Fruit fly (Drosophila melanogaster) whole organism, adult: ENCODE results near the gene Mst84Da.

Source experiments
- CG11617 ChIP-seq: fragments of 200-800 bp; sonication (Bioruptor generic); optimal IDR thresholded peaks from 2 replicates; lab custom pipeline; 2017; ENCODE audit warnings: mild to moderate bottlenecking, missing biosample characterization, missing genetic modification reagents, missing genetic modification characterization
- CG12768 ChIP-seq: fragments of 200-800 bp; sonication (Bioruptor generic); optimal IDR thresholded peaks from 2 replicates; lab custom pipeline; 2017; ENCODE audit warnings: missing biosample characterization, missing genetic modification characterization, mild to moderate bottlenecking, moderate library complexity, missing genetic modification reagents
- CG14711 ChIP-seq: fragments of 200-800 bp; sonication (Bioruptor generic); optimal IDR thresholded peaks from 2 replicates; lab custom pipeline; 2018; ENCODE audit warnings: missing biosample characterization, mild to moderate bottlenecking, missing genetic modification characterization, moderate library complexity
- CG1620 ChIP-seq: fragments of 200-800 bp; sonication (Bioruptor generic); optimal IDR thresholded peaks from 2 replicates; lab custom pipeline; 2016; ENCODE audit warnings: missing biosample characterization, missing genetic modification characterization
- CG33017 ChIP-seq: fragments of 200-800 bp; sonication (Bioruptor generic); optimal IDR thresholded peaks from 2 replicates; lab custom pipeline; 2018; ENCODE audit warnings: missing biosample characterization, mild to moderate bottlenecking, missing genetic modification characterization, moderate library complexity
- CG5204 ChIP-seq: fragments of 200-800 bp; sonication (Bioruptor generic); optimal IDR thresholded peaks from 2 replicates; lab custom pipeline; 2016; ENCODE audit warnings: missing biosample characterization, missing genetic modification characterization
- CG7045 ChIP-seq: fragments of 200-800 bp; sonication (Bioruptor generic); optimal IDR thresholded peaks from 2 replicates; lab custom pipeline; 2017; ENCODE audit warnings: missing biosample characterization, mild to moderate bottlenecking, missing genetic modification characterization
- CG7101 ChIP-seq: fragments of 200-800 bp; sonication (Bioruptor generic); optimal IDR thresholded peaks from 2 replicates; lab custom pipeline; 2018; ENCODE audit warnings: missing biosample characterization, mild to moderate bottlenecking, missing genetic modification characterization, moderate library complexity
- Clk ChIP-seq: fragments of 200-800 bp; sonication (Bioruptor generic); optimal IDR thresholded peaks from 2 replicates; lab custom pipeline; 2017; ENCODE audit warnings: missing biosample characterization, missing genetic modification characterization
- Crg-1 ChIP-seq: fragments of 200-800 bp; sonication (Bioruptor generic); optimal IDR thresholded peaks from 2 replicates; lab custom pipeline; 2016; ENCODE audit warnings: missing biosample characterization, missing genetic modification characterization
- Hr96 ChIP-seq: fragments of 200-800 bp; sonication (Bioruptor generic); optimal IDR thresholded peaks from 2 replicates; lab custom pipeline; 2016; ENCODE audit warnings: missing biosample characterization, missing genetic modification characterization
- Mnt ChIP-seq: fragments of 200-800 bp; sonication (Bioruptor generic); optimal IDR thresholded peaks from 2 replicates; lab custom pipeline; 2016; ENCODE audit warnings: missing biosample characterization, mild to moderate bottlenecking, missing genetic modification characterization
- bab1 ChIP-seq: fragments of 200-800 bp; sonication (Bioruptor generic); optimal IDR thresholded peaks from 3 replicates; lab custom pipeline; 2019; ENCODE audit warnings: missing biosample characterization, mild to moderate bottlenecking, missing genetic modification characterization, moderate library complexity
- cic ChIP-seq: fragments of 200-800 bp; sonication (Bioruptor generic); optimal IDR thresholded peaks from 2 replicates; lab custom pipeline; 2017; ENCODE audit warnings: missing biosample characterization, mild to moderate bottlenecking, missing genetic modification characterization, moderate library complexity
- cnc ChIP-seq, 2 experiments: fragments of >200 bp; optimal IDR thresholded peaks; 2 replicates each; lab custom pipeline; 2017
- kay ChIP-seq: fragments of 200-800 bp; sonication (Bioruptor generic); peaks from one replicate; lab custom pipeline; 2016; ENCODE audit warnings: missing biosample characterization, missing genetic modification characterization, borderline replicate concordance
- pad ChIP-seq: fragments of 200-800 bp; sonication (Bioruptor generic); optimal IDR thresholded peaks from 3 replicates; lab custom pipeline; 2017; ENCODE audit warnings: missing biosample characterization, missing genetic modification characterization, mild to moderate bottlenecking, moderate library complexity, missing genetic modification reagents
- tj ChIP-seq: fragments of 200-800 bp; sonication (Bioruptor generic); optimal IDR thresholded peaks from 3 replicates; lab custom pipeline; 2017; ENCODE audit warnings: missing biosample characterization, mild to moderate bottlenecking, missing genetic modification characterization, moderate library complexity
- toe ChIP-seq: fragments of 200-800 bp; sonication (Bioruptor generic); optimal IDR thresholded peaks from 2 replicates; lab custom pipeline; 2016; ENCODE audit warnings: missing biosample characterization, missing genetic modification characterization

Gene Mst84Da

dm6 chr3R:7344769-7345168 is 20.9 kb upstream of the Mst84Da start, which contains the start of gene CG31496:
Gene CG31496 (plus strand): TSS chr3R:7345069.
- no peak for TF ChIP-seq CG14711

DNA sequence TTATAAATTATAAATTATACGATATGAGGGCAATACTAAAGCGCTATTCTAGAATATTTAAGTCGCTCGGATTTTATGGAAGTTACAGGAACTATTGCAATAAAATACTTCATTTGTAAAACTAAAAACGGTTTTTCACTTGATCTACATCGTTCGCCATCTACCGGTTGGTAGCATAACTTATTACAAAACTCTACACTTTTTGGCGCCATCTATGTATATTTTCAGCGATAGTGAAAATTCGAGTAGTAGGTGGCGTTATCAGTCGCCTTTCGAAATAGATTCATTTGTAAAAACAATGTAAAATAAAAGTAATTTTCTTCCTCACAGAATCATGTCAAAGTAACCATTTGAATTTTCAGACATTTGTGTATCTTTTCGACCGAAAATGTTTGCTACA is 19.2 kb upstream of the Mst84Da start, which contains the start of gene nxf4:
Gene nxf4, plus strand, starts transcription at position 286 of the 400 bp plus-strand sequence.
- TF ChIP-seq cnc (optimal IDR thresholded peaks at IDR 0.05; lab: Kevin White, UChicago), result no peak
- no peak for TF ChIP-seq CG1620 (GFP tag; lab: Kevin White, UChicago)
- peak; percentile 34 for TF ChIP-seq Hr96 (GFP tag; lab: Kevin White, UChicago)
- TF ChIP-seq toe (GFP tag; lab: Kevin White, UChicago), result no peak
- TF ChIP-seq CG7101 (tag; lab: Kevin White, UChicago), result no peak
- no peak for TF ChIP-seq CG11617 (GFP tag; lab: Kevin White, UChicago)
- TF ChIP-seq CG5204 (GFP tag; lab: Kevin White, UChicago), result no peak

dm6 chr3R:7349452-7349851 is 16.2 kb upstream of the Mst84Da start, which contains the start of gene CG43290:
Gene CG43290 (minus strand): TSS chr3R:7349552.
- no peak for TF ChIP-seq CG11617 (GFP tag; lab: Kevin White, UChicago)

- no peak for TF ChIP-seq toe (GFP tag; lab: Kevin White, UChicago)
- no peak for TF ChIP-seq pad
- TF ChIP-seq tj (GFP tag; lab: Kevin White, UChicago), result no peak
- no peak for TF ChIP-seq CG5204 (GFP tag; lab: Kevin White, UChicago)
- no peak for TF ChIP-seq Hr96 (GFP tag; lab: Kevin White, UChicago)
- no peak for TF ChIP-seq cnc (optimal IDR thresholded peaks at IDR 0.05; lab: Kevin White, UChicago)
- no peak for TF ChIP-seq kay (GFP tag; lab: Kevin White, UChicago)
- TF ChIP-seq CG1620 (GFP tag; lab: Kevin White, UChicago), result no peak
These were observed 3.6 kb upstream of the Mst84Da start, which contains the start of gene CG17944 for dm6 chr3R:7362023-7362422. Gene CG17944 (minus strand): TSS chr3R:7362123.

dm6 chr3R:7363673-7364072 is 2.0 kb upstream of the Mst84Da start, which contains the start of gene Mst84Dd:
Gene Mst84Dd (minus strand): TSS chr3R:7363773.
- TF ChIP-seq tj (GFP tag; lab: Kevin White, UChicago) (no peak), CG14711 (no peak)

dm6 chr3R:7364573-7364972 is 1.1 kb upstream of the Mst84Da start, which contains the start of gene Mst84Dc:
Gene Mst84Dc (minus strand): TSS chr3R:7364673.
- TF ChIP-seq CG12768 (GFP tag; lab: Kevin White, UChicago), result no peak
- no peak for TF ChIP-seq Mnt (GFP tag; lab: Kevin White, UChicago)
- no peak for TF ChIP-seq kay (GFP tag; lab: Kevin White, UChicago)
- no peak for TF ChIP-seq CG7101 (tag; lab: Kevin White, UChicago)
- no peak for TF ChIP-seq Crg-1 (GFP tag; lab: Kevin White, UChicago)
- no peak for TF ChIP-seq cic (GFP tag; lab: Kevin White, UChicago)
- TF ChIP-seq CG7045, result no peak
- no peak for TF ChIP-seq tj (GFP tag; lab: Kevin White, UChicago)
- TF ChIP-seq Hr96 (GFP tag; lab: Kevin White, UChicago), result no peak
- TF ChIP-seq CG14711, result no peak
- TF ChIP-seq CG11617 (GFP tag; lab: Kevin White, UChicago), result no peak
- TF ChIP-seq CG1620 (GFP tag; lab: Kevin White, UChicago), result no peak
- no peak for TF ChIP-seq bab1 (GFP tag; lab: Kevin White, UChicago)

DNA sequence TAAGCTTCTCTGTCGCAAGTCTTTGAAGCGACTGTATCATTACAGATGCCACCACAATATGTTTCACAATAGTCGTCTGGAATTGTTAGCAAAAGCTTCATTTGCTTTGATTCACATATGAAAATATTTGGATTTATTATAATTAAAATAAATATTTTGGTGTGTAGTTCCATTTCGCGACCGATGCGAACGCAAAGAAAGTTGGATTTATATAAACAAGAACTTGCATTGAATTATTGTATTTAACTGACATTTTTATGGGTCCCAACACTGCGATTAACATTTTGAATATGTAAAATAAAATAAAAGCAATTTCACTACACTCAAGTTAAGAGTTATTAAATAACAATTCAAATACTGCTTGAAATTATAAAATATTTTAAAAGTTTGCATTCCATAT is 3.6 kb downstream of the Mst84Da start, which contains the start of gene MstProx:
Gene MstProx, minus strand, starts transcription at position 101 of the 400 bp plus-strand sequence.
- TF ChIP-seq Mnt (GFP tag; lab: Kevin White, UChicago) (no peak), Clk (GFP tag; lab: Kevin White, UChicago) (no peak), tj (GFP tag; lab: Kevin White, UChicago) (no peak), CG12768 (GFP tag; lab: Kevin White, UChicago) (no peak), CG5204 (GFP tag; lab: Kevin White, UChicago) (no peak), CG11617 (GFP tag; lab: Kevin White, UChicago) (no peak), CG33017 (no peak), CG7101 (tag; lab: Kevin White, UChicago) (no peak), cic (GFP tag; lab: Kevin White, UChicago) (no peak), Hr96 (GFP tag; lab: Kevin White, UChicago) (no peak), bab1 (GFP tag; lab: Kevin White, UChicago) (no peak), cnc (optimal IDR thresholded peaks at IDR 0.05; lab: Kevin White, UChicago) (no peak)

DNA sequence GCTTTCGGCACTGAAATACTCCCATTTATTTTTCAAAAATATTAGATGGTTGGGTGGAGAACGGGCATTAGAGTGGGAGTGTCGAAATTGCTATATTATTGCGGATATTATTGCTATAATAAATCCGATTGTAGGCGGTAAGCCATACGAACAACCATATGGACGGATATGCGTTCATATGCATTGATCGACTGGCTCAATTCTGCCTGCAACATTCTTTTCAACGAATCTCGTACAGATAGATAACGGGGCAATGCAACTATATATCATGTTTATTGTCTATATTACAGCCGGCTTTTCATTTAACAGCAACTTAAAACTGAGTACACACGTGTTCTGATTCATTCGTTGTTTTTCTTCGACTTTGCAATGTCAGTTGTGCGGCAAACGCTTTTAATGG is 25.5 kb downstream of the Mst84Da start, which contains the start of gene CG42650:
Gene CG42650, plus strand, starts transcription at position 301 of the 400 bp plus-strand sequence.
- TF ChIP-seq cic (GFP tag; lab: Kevin White, UChicago) (no peak), CG33017 (no peak), Hr96 (GFP tag; lab: Kevin White, UChicago) (no peak), CG14711 (no peak), Crg-1 (GFP tag; lab: Kevin White, UChicago) (no peak)
